Fruit fly (Drosophila melanogaster) whole organism, embryonic: Measurements from ENCODE around the gene Cyp4ac1.

ENCODE experiments used
- C15 ChIP-seq: fragments of 200-800 bp; sonication (Bioruptor generic); IDR thresholded peaks from 3 replicates; pipeline ENCODE4 v1.3.6; 2022; ENCODE audit warnings: missing biosample characterization, missing genetic modification characterization
- CG1233 ChIP-seq: fragments of 200-800 bp; sonication (Bioruptor generic); optimal IDR thresholded peaks from 4 replicates; lab custom pipeline; 2018; ENCODE audit warnings: missing biosample characterization, mild to moderate bottlenecking, missing genetic modification characterization
- CG12942 ChIP-seq: fragments of 200-800 bp; sonication (Bioruptor generic); optimal IDR thresholded peaks from 3 replicates; lab custom pipeline; 2016; ENCODE audit warnings: missing biosample characterization, missing genetic modification characterization
- CG1602 ChIP-seq: fragments of 200-800 bp; sonication (Bioruptor generic); optimal IDR thresholded peaks from 3 replicates; lab custom pipeline; 2016; ENCODE audit warnings: missing biosample characterization, missing genetic modification characterization
- CG17912 ChIP-seq: fragments of 200-800 bp; sonication (Bioruptor generic); optimal IDR thresholded peaks from 2 replicates; lab custom pipeline; 2018; ENCODE audit warnings: missing biosample characterization, mild to moderate bottlenecking, missing genetic modification characterization
- CG2129 ChIP-seq: fragments of 200-800 bp; sonication (Bioruptor generic); IDR thresholded peaks from 2 replicates; pipeline ENCODE4 v1.3.6; 2022; ENCODE audit warnings: missing biosample characterization, missing genetic modification characterization; ENCODE audit not compliant: partially characterized antibody
- CG2202 ChIP-seq: fragments of 200-800 bp; sonication (Bioruptor generic); optimal IDR thresholded peaks from 2 replicates; lab custom pipeline; 2018; ENCODE audit warnings: missing biosample characterization, mild to moderate bottlenecking, missing genetic modification characterization
- CG30403 ChIP-seq: fragments of 200-800 bp; sonication (Bioruptor generic); optimal IDR thresholded peaks from 3 replicates; lab custom pipeline; 2016; ENCODE audit warnings: missing biosample characterization, missing genetic modification characterization
- CG3407 ChIP-seq: fragments of 200-800 bp; sonication (Bioruptor generic); optimal IDR thresholded peaks from 2 replicates; lab custom pipeline; 2018; ENCODE audit warnings: missing biosample characterization, mild to moderate bottlenecking, missing genetic modification characterization
- CG34224 ChIP-seq: fragments of 200-800 bp; sonication (Bioruptor generic); IDR thresholded peaks from 3 replicates; pipeline ENCODE4 v1.3.6; 2022; ENCODE audit warnings: missing biosample characterization, missing genetic modification characterization; ENCODE audit not compliant: partially characterized antibody
- CG42726 ChIP-seq: fragments of 200-800 bp; sonication (Bioruptor generic); IDR thresholded peaks from 2 replicates; pipeline ENCODE4 v1.3.6; 2022; ENCODE audit warnings: missing biosample characterization, missing genetic modification characterization; ENCODE audit not compliant: partially characterized antibody
- CG4282 ChIP-seq: fragments of 200-800 bp; sonication (Bioruptor generic); optimal IDR thresholded peaks from 2 replicates; lab custom pipeline; 2016; ENCODE audit warnings: missing biosample characterization, missing genetic modification characterization
- CG4617 ChIP-seq: fragments of 200-800 bp; sonication (Bioruptor generic); optimal IDR thresholded peaks from 3 replicates; lab custom pipeline; 2016; ENCODE audit warnings: missing biosample characterization, missing genetic modification characterization, borderline replicate concordance
- CG6272 ChIP-seq: fragments of 200-800 bp; sonication (Bioruptor generic); IDR thresholded peaks from 2 replicates; pipeline ENCODE4 v1.3.6; 2022; ENCODE audit warnings: missing biosample characterization, missing genetic modification characterization
- CG7357 ChIP-seq: fragments of 200-800 bp; sonication (Bioruptor generic); IDR thresholded peaks from 3 replicates; pipeline ENCODE4 v1.3.6; 2022; ENCODE audit warnings: missing biosample characterization, missing genetic modification characterization
- CG7786 ChIP-seq: fragments of 200-800 bp; sonication (Bioruptor generic); optimal IDR thresholded peaks from 2 replicates; lab custom pipeline; 2016; ENCODE audit warnings: missing biosample characterization, missing genetic modification characterization
- CG7839 ChIP-seq: fragments of 200-800 bp; sonication (Bioruptor generic); optimal IDR thresholded peaks from 3 replicates; lab custom pipeline; 2018; ENCODE audit warnings: missing biosample characterization, mild to moderate bottlenecking, missing genetic modification characterization, moderate library complexity
- CG7987 ChIP-seq: fragments of 200-800 bp; sonication (Bioruptor generic); optimal IDR thresholded peaks from 2 replicates; lab custom pipeline; 2018; ENCODE audit warnings: missing biosample characterization, mild to moderate bottlenecking, missing genetic modification characterization, moderate library complexity
- CG8388 ChIP-seq: fragments of 200-800 bp; sonication (Bioruptor generic); optimal IDR thresholded peaks from 2 replicates; lab custom pipeline; 2019; ENCODE audit warnings: missing biosample characterization, mild to moderate bottlenecking, missing genetic modification characterization, moderate library complexity
- CG9215 ChIP-seq: fragments of 200-800 bp; sonication (Bioruptor generic); IDR thresholded peaks from 2 replicates; pipeline ENCODE4 v1.3.6; 2022; ENCODE audit warnings: missing biosample characterization, missing genetic modification characterization
- CG9817 ChIP-seq: fragments of 200-800 bp; sonication (Bioruptor generic); optimal IDR thresholded peaks from 2 replicates; lab custom pipeline; 2018; ENCODE audit warnings: missing biosample characterization, mild to moderate bottlenecking, missing genetic modification characterization, moderate library complexity
- CTCF ChIP-seq: fragments of 200-800 bp; sonication (Bioruptor generic); optimal IDR thresholded peaks from 2 replicates; lab custom pipeline; 2017; ENCODE audit warnings: missing biosample characterization, mild to moderate bottlenecking, missing genetic modification characterization, moderate library complexity
- Doc2 ChIP-seq: fragments of 200-800 bp; sonication (Bioruptor generic); IDR thresholded peaks from 2 replicates; pipeline ENCODE4 v1.3.6; 2022; ENCODE audit warnings: missing biosample characterization, missing genetic modification characterization
- Hey ChIP-seq: fragments of 200-800 bp; sonication (Bioruptor generic); optimal IDR thresholded peaks from 3 replicates; lab custom pipeline; 2018; ENCODE audit warnings: missing biosample characterization, mild to moderate bottlenecking, missing genetic modification characterization
- Hr51 ChIP-seq, 2 experiments: fragments of 200-800 bp; sonication (Bioruptor generic); optimal IDR thresholded peaks; 2 replicates in 1 of 2; 3 replicates in 1 of 2; lab custom pipeline; 2016 to 2018; ENCODE audit warnings: missing biosample characterization in 2 of 2, missing genetic modification characterization in 2 of 2, mild to moderate bottlenecking in 1 of 2, moderate library complexity in 1 of 2
- Jarid2 ChIP-seq: fragments of 200-800 bp; sonication (Bioruptor generic); optimal IDR thresholded peaks from 3 replicates; lab custom pipeline; 2017; ENCODE audit warnings: mild to moderate bottlenecking, missing biosample characterization, missing genetic modification reagents, missing genetic modification characterization
- NC2β ChIP-seq: fragments of 200-800 bp; sonication (Bioruptor generic); optimal IDR thresholded peaks from 2 replicates; lab custom pipeline; 2016; ENCODE audit warnings: missing biosample characterization, missing genetic modification characterization
- Nf-YA ChIP-seq: fragments of 200-800 bp; sonication (Bioruptor generic); IDR thresholded peaks from 2 replicates; pipeline ENCODE4 v1.3.6; 2022; ENCODE audit warnings: missing biosample characterization, missing genetic modification characterization
- NfI ChIP-seq: fragments of 200-800 bp; sonication (Bioruptor generic); optimal IDR thresholded peaks from 3 replicates; lab custom pipeline; 2018; ENCODE audit warnings: missing biosample characterization, mild to moderate bottlenecking, missing genetic modification characterization, moderate library complexity
- PHDP ChIP-seq: fragments of 200-800 bp; sonication (Bioruptor generic); optimal IDR thresholded peaks from 3 replicates; lab custom pipeline; 2018; ENCODE audit warnings: missing biosample characterization, mild to moderate bottlenecking, missing genetic modification characterization, moderate library complexity
- Xbp1 ChIP-seq: fragments of 200-800 bp; sonication (Bioruptor generic); optimal IDR thresholded peaks from 3 replicates; lab custom pipeline; 2016; ENCODE audit warnings: missing biosample characterization, mild to moderate bottlenecking, missing genetic modification characterization
- cas ChIP-seq: fragments of 200-800 bp; sonication (Bioruptor generic); IDR thresholded peaks from 2 replicates; pipeline ENCODE4 v1.3.6; 2022; ENCODE audit warnings: missing biosample characterization, missing genetic modification characterization
- chn ChIP-seq: fragments of 200-800 bp; sonication (Bioruptor generic); optimal IDR thresholded peaks from 2 replicates; lab custom pipeline; 2016; ENCODE audit warnings: missing biosample characterization, missing genetic modification characterization
- da ChIP-seq: fragments of 200-800 bp; sonication (Bioruptor generic); optimal IDR thresholded peaks from 2 replicates; lab custom pipeline; 2016; ENCODE audit warnings: missing biosample characterization, missing genetic modification characterization
- ems ChIP-seq: fragments of 200-800 bp; sonication (Bioruptor generic); optimal IDR thresholded peaks from 3 replicates; lab custom pipeline; 2016; ENCODE audit warnings: missing biosample characterization, missing genetic modification characterization
- en ChIP-seq: fragments of 200-800 bp; sonication (Bioruptor generic); optimal IDR thresholded peaks from 2 replicates; lab custom pipeline; 2016; ENCODE audit warnings: missing biosample characterization, missing genetic modification characterization
- gcm2 ChIP-seq: fragments of 200-800 bp; sonication (Bioruptor generic); optimal IDR thresholded peaks from 2 replicates; lab custom pipeline; 2016; ENCODE audit warnings: missing biosample characterization, missing genetic modification characterization
- gro ChIP-seq: fragments of 200-800 bp; sonication (Bioruptor generic); optimal IDR thresholded peaks from 2 replicates; lab custom pipeline; 2016; ENCODE audit warnings: missing biosample characterization, missing genetic modification characterization
- insv ChIP-seq, 2 experiments: fragments of 200-800 bp; sonication (Bioruptor generic); optimal IDR thresholded peaks; 3 replicates each; lab custom pipeline; 2016 to 2018; ENCODE audit warnings: missing biosample characterization in 2 of 2, missing genetic modification characterization in 2 of 2
- kah ChIP-seq: fragments of 200-800 bp; sonication (Bioruptor generic); optimal IDR thresholded peaks from 2 replicates; lab custom pipeline; 2018; ENCODE audit warnings: missing biosample characterization, mild to moderate bottlenecking, missing genetic modification characterization
- kay ChIP-seq: fragments of 200-800 bp; sonication (Bioruptor generic); optimal IDR thresholded peaks from 2 replicates; lab custom pipeline; 2016; ENCODE audit warnings: missing biosample characterization, missing genetic modification characterization
- ken ChIP-seq: fragments of 200-800 bp; sonication (Bioruptor generic); IDR thresholded peaks from 3 replicates; pipeline ENCODE4 v1.3.6; 2022; ENCODE audit warnings: missing biosample characterization, missing genetic modification characterization
- nmo ChIP-seq: fragments of 200-800 bp; sonication (Bioruptor generic); optimal IDR thresholded peaks from 2 replicates; lab custom pipeline; 2018; ENCODE audit warnings: missing biosample characterization, mild to moderate bottlenecking, missing genetic modification characterization, moderate library complexity
- pita ChIP-seq: fragments of 200-800 bp; sonication (Bioruptor generic); optimal IDR thresholded peaks from 2 replicates; lab custom pipeline; 2017; ENCODE audit warnings: missing biosample characterization, mild to moderate bottlenecking, missing genetic modification characterization
- pzg ChIP-seq: fragments of 200-800 bp; sonication (Bioruptor generic); optimal IDR thresholded peaks from 3 replicates; lab custom pipeline; 2018; ENCODE audit warnings: missing biosample characterization, mild to moderate bottlenecking, missing genetic modification characterization, moderate library complexity
- scrt ChIP-seq: fragments of 200-800 bp; sonication (Bioruptor generic); optimal IDR thresholded peaks from 2 replicates; lab custom pipeline; 2018; ENCODE audit warnings: missing biosample characterization, mild to moderate bottlenecking, missing genetic modification characterization, moderate library complexity
- shn ChIP-seq: fragments of 200-800 bp; sonication (Bioruptor generic); optimal IDR thresholded peaks from 3 replicates; lab custom pipeline; 2016; ENCODE audit warnings: missing biosample characterization, missing genetic modification characterization
- sim ChIP-seq: fragments of 200-800 bp; sonication (Bioruptor generic); IDR thresholded peaks from 2 replicates; pipeline ENCODE4 v1.3.6; 2022; ENCODE audit warnings: missing biosample characterization, missing genetic modification characterization
- slbo ChIP-seq: fragments of 200-800 bp; sonication (Bioruptor generic); IDR thresholded peaks from 2 replicates; pipeline ENCODE4 v1.3.6; 2022; ENCODE audit warnings: missing biosample characterization, missing genetic modification characterization
- tap ChIP-seq: fragments of 200-800 bp; optimal IDR thresholded peaks from 3 replicates; lab custom pipeline; 2019; ENCODE audit warnings: missing biosample characterization, mild to moderate bottlenecking, missing genetic modification characterization, moderate library complexity
- toy ChIP-seq: fragments of 200-800 bp; sonication (Bioruptor generic); IDR thresholded peaks from 2 replicates; pipeline ENCODE4 v1.3.6; 2022; ENCODE audit warnings: missing biosample characterization, missing genetic modification characterization

Cyp4ac1 gene

dm6 chr2L:5297289-5297960 is 33.6 kb downstream of the Cyp4ac1 start (continued):
- TF ChIP-seq gcm2 (GFP tag; lab: Kevin White, UChicago) (no peak), kah (no peak), CG7987 (GFP tag; lab: Kevin White, UChicago) (no peak), CG6272 (GFP tag; lab: Robert Waterston, UW) (no peak), tap (tag; lab: Kevin White, UChicago) (no peak), CG12942 (GFP tag; lab: Kevin White, UChicago) (no peak), CG30403 (GFP tag; lab: Kevin White, UChicago) (peak; percentile 11), ems (GFP tag; lab: Kevin White, UChicago) (no peak), CG1602 (GFP tag; lab: Kevin White, UChicago) (peak; percentile 19), CG4282 (no peak), CG34224 (GFP tag; lab: Robert Waterston, UW) (no peak), CG1233 (GFP tag; lab: Kevin White, UChicago) (no peak), CG17912 (GFP tag; lab: Kevin White, UChicago) (no peak), Hey (tag; lab: Kevin White, UChicago) (no peak), PHDP (tag; lab: Kevin White, UChicago) (peak; percentile 59), pzg (GFP tag; lab: Kevin White, UChicago) (no peak), sim (GFP tag; lab: Robert Waterston, UW) (no peak), CG9817 (no peak), CG8388 (GFP tag; lab: Kevin White, UChicago) (peak; percentile 73), Hr51 (GFP tag; optimal IDR thresholded peaks at IDR 0.05; lab: Kevin White, UChicago) (peak in 1 of 2 experiments; percentile 19), CG7839 (tag; lab: Kevin White, UChicago) (peak; percentile 62), Xbp1 (GFP tag; lab: Kevin White, UChicago) (peak; percentile 25), CG42726 (GFP tag; lab: Robert Waterston, UW) (no peak), CG4617 (no peak), CTCF (GFP tag; lab: Kevin White, UChicago) (no peak), CG7357 (GFP tag; lab: Robert Waterston, UW) (peak; percentile 60), chn (GFP tag; lab: Kevin White, UChicago) (peak; percentile 44), gro (GFP tag; lab: Kevin White, UChicago) (no peak), CG2129 (GFP tag; lab: Robert Waterston, UW) (no peak), slbo (GFP tag; lab: Robert Waterston, UW) (no peak), C15 (GFP tag; lab: Robert Waterston, UW) (no peak), shn (no peak), Nf-YA (GFP tag; lab: Robert Waterston, UW) (no peak), nmo (GFP tag; lab: Kevin White, UChicago) (peak; percentile 72), NfI (no peak), scrt (GFP tag; lab: Kevin White, UChicago) (no peak), en (GFP tag; lab: Kevin White, UChicago) (no peak), Doc2 (GFP tag; lab: Robert Waterston, UW) (no peak), cas (GFP tag; lab: Robert Waterston, UW) (no peak), CG7786 (GFP tag; lab: Kevin White, UChicago) (peak; percentile 8), CG9215 (GFP tag; lab: Robert Waterston, UW) (no peak), ken (GFP tag; lab: Robert Waterston, UW) (0 out of 3 replicates have a peak, but pooled peaks have one; percentile 30), Jarid2 (GFP tag; lab: Kevin White, UChicago) (no peak), kay (GFP tag; lab: Kevin White, UChicago) (no peak), CG2202 (tag; lab: Kevin White, UChicago) (peak; percentile 58), CG3407 (GFP tag; lab: Kevin White, UChicago) (peak; percentile 48), toy (no peak), NC2β (peak; percentile 36), da (no peak), pita (GFP tag; lab: Kevin White, UChicago) (no peak), insv (GFP tag; optimal IDR thresholded peaks at IDR 0.05; lab: Kevin White, UChicago) (no peak)
